2 fruit fly cellular contexts compared by ENCODE assay signal in genomic region chrX:2951637-2952036, dm6.
A peak's percentile ranks its signal among the peaks of the same experiment; 100 is the strongest.
TF ChIP-seq lines count a peak whose summit lies in the region.

No protein-coding gene starts in this region.

TF ChIP-seq in whole organism, embryonic, 481 proteins besides CTCF, POLR2A, EP300 and RAD21 (continued from another document and continues in another):
- TF ChIP-seq CG17829 (tag; optimal IDR thresholded peaks at IDR 0.05; lab: Kevin White, UChicago), result peak; percentile 22
- no peak for TF ChIP-seq repo (GFP tag; optimal IDR thresholded peaks at IDR 0.05; lab: Kevin White, UChicago)
- TF ChIP-seq PHDP (tag; optimal IDR thresholded peaks at IDR 0.05; lab: Kevin White, UChicago), result peak; percentile 14
- TF ChIP-seq phol (tag; optimal IDR thresholded peaks at IDR 0.05; lab: Kevin White, UChicago), result peak; percentile 43
- peak; percentile 59 for TF ChIP-seq CG2678 (tag; optimal IDR thresholded peaks at IDR 0.05; lab: Kevin White, UChicago)
- peak; percentile 45 for TF ChIP-seq unpg (GFP tag; optimal IDR thresholded peaks at IDR 0.05; lab: Kevin White, UChicago)
- TF ChIP-seq ac (GFP tag; optimal IDR thresholded peaks at IDR 0.05; lab: Kevin White, UChicago), result no peak
- TF ChIP-seq CG8281 (tag; optimal IDR thresholded peaks at IDR 0.05; lab: Kevin White, UChicago), result peak; percentile 4
- TF ChIP-seq org-1 (GFP tag; optimal IDR thresholded peaks at IDR 0.05; lab: Kevin White, UChicago), result peak; percentile 15
- peak; percentile 22 for TF ChIP-seq CG10147 (GFP tag; optimal IDR thresholded peaks at IDR 0.05; lab: Kevin White, UChicago)
- TF ChIP-seq esg (GFP tag; conservative IDR thresholded peaks at IDR 0.05; lab: Robert Waterston, UW), result no peak
- no peak for TF ChIP-seq ash1 (GFP tag; optimal IDR thresholded peaks at IDR 0.05; lab: Kevin White, UChicago)
- no peak for TF ChIP-seq Six4 (GFP tag; optimal IDR thresholded peaks at IDR 0.05; lab: Kevin White, UChicago)
- no peak for TF ChIP-seq ranshi (GFP tag; IDR thresholded peaks at IDR 0.05; lab: Robert Waterston, UW)
- TF ChIP-seq Lim3 (GFP tag; IDR thresholded peaks at IDR 0.05; lab: Robert Waterston, UW), result no peak
- TF ChIP-seq Xrp1 (GFP tag; IDR thresholded peaks at IDR 0.05; lab: Robert Waterston, UW), result peak; percentile 45; the same call in 1 of the 2 replicates
- TF ChIP-seq CG4617 (GFP tag; optimal IDR thresholded peaks at IDR 0.05; lab: Kevin White, UChicago; ENCODE audit: borderline replicate concordance), result no peak
- TF ChIP-seq CG13424 (tag; optimal IDR thresholded peaks at IDR 0.05; lab: Kevin White, UChicago), result peak; percentile 35
- TF ChIP-seq unc-4 (GFP tag; IDR thresholded peaks at IDR 0.05; lab: Robert Waterston, UW; ENCODE audit: partially characterized antibody), result no peak
- peak; percentile 29 for TF ChIP-seq CG8388 (GFP tag; optimal IDR thresholded peaks at IDR 0.05; lab: Kevin White, UChicago)
- no peak for TF ChIP-seq Bteb2 (GFP tag; optimal IDR thresholded peaks at IDR 0.05; lab: Kevin White, UChicago)
- TF ChIP-seq knrl (GFP tag; IDR thresholded peaks at IDR 0.05; lab: Robert Waterston, UW; ENCODE audit: partially characterized antibody), result no peak
- TF ChIP-seq CG6175 (GFP tag; IDR thresholded peaks at IDR 0.05; lab: Robert Waterston, UW), result no peak
- peak; percentile 46 for TF ChIP-seq fd96Cb (tag; optimal IDR thresholded peaks at IDR 0.05; lab: Kevin White, UChicago)
- peak; percentile 9 for TF ChIP-seq Ssrp (tag; optimal IDR thresholded peaks at IDR 0.05; lab: Kevin White, UChicago)
- no peak for TF ChIP-seq hbn (GFP tag; IDR thresholded peaks at IDR 0.05; lab: Robert Waterston, UW; ENCODE audit: partially characterized antibody)
- TF ChIP-seq CG6689 (GFP tag; IDR thresholded peaks at IDR 0.05; lab: Robert Waterston, UW), result 0 out of 2 replicates have a peak, but pooled peaks have one; percentile 22
- peak; percentile 67 for TF ChIP-seq CG11504 (tag; optimal IDR thresholded peaks at IDR 0.05; lab: Kevin White, UChicago)
- TF ChIP-seq CG18262 (tag; optimal IDR thresholded peaks at IDR 0.05; lab: Kevin White, UChicago), result peak; percentile 51
- TF ChIP-seq sisA (GFP tag; IDR thresholded peaks at IDR 0.05; lab: Robert Waterston, UW), result 0 out of 2 replicates have a peak, but pooled peaks have one; percentile 4
- peak; percentile 22 for TF ChIP-seq zf30C (GFP tag; optimal IDR thresholded peaks at IDR 0.05; lab: Kevin White, UChicago)
- peak; percentile 54; the same call in 2 of the 3 replicates for TF ChIP-seq dysf (GFP tag; IDR thresholded peaks at IDR 0.05; lab: Robert Waterston, UW)
- TF ChIP-seq CG7271 (tag; optimal IDR thresholded peaks at IDR 0.05; lab: Kevin White, UChicago), result no peak
- no peak for TF ChIP-seq Atf6 (GFP tag; IDR thresholded peaks at IDR 0.05; lab: Robert Waterston, UW)
- TF ChIP-seq slbo (GFP tag; IDR thresholded peaks at IDR 0.05; lab: Robert Waterston, UW), result no peak
- peak; percentile 26 for TF ChIP-seq Fer3 (tag; optimal IDR thresholded peaks at IDR 0.05; lab: Kevin White, UChicago)
- TF ChIP-seq nerfin-1 (tag; optimal IDR thresholded peaks at IDR 0.05; lab: Kevin White, UChicago), result peak; percentile 21
- no peak for TF ChIP-seq CG16863 (GFP tag; optimal IDR thresholded peaks at IDR 0.05; lab: Kevin White, UChicago)
- no peak for TF ChIP-seq CG2875 (GFP tag; optimal IDR thresholded peaks at IDR 0.05; lab: Kevin White, UChicago)
- 0 out of 2 replicates have a peak, but pooled peaks have one; percentile 18 for TF ChIP-seq vvl (GFP tag; IDR thresholded peaks at IDR 0.05; lab: Robert Waterston, UW)
- TF ChIP-seq ind (GFP tag; optimal IDR thresholded peaks at IDR 0.05; lab: Kevin White, UChicago), result peak; percentile 27
- no peak for TF ChIP-seq z (GFP tag; IDR thresholded peaks at IDR 0.05; lab: Robert Waterston, UW)
- TF ChIP-seq YL-1 (GFP tag; optimal IDR thresholded peaks at IDR 0.05; lab: Kevin White, UChicago), result no peak
- TF ChIP-seq Poxn (GFP tag; IDR thresholded peaks at IDR 0.05; lab: Robert Waterston, UW), result no peak
- no peak for TF ChIP-seq Ets65A (GFP tag; lab: Kevin White, UChicago)
- 0 out of 3 replicates have a peak, but pooled peaks have one; percentile 32 for TF ChIP-seq CG17361 (GFP tag; IDR thresholded peaks at IDR 0.05; lab: Robert Waterston, UW)
- TF ChIP-seq da (GFP tag; optimal IDR thresholded peaks at IDR 0.05; lab: Kevin White, UChicago), result no peak
- no peak for TF ChIP-seq Dfd (GFP tag; optimal IDR thresholded peaks at IDR 0.05; lab: Kevin White, UChicago)
- peak; percentile 45 for TF ChIP-seq lab (GFP tag; optimal IDR thresholded peaks at IDR 0.05; lab: Kevin White, UChicago)
- no peak for TF ChIP-seq Lhr (GFP tag; optimal IDR thresholded peaks at IDR 0.05; lab: Kevin White, UChicago)
- peak; percentile 41; the same call in 1 of the 2 replicates for TF ChIP-seq lmd (GFP tag; IDR thresholded peaks at IDR 0.05; lab: Robert Waterston, UW)
- peak in 1 of 2 experiments; percentile 40 for TF ChIP-seq bsh (GFP tag; optimal IDR thresholded peaks at IDR 0.05; lab: Kevin White, UChicago)
- peak in 1 of 2 experiments; percentile 62 for TF ChIP-seq Hr51 (GFP tag; optimal IDR thresholded peaks at IDR 0.05; lab: Kevin White, UChicago)
- peak; percentile 31 for TF ChIP-seq CG17359 (tag; optimal IDR thresholded peaks at IDR 0.05; lab: Kevin White, UChicago)
- peak; percentile 42 for TF ChIP-seq Fer1 (GFP tag; optimal IDR thresholded peaks at IDR 0.05; lab: Kevin White, UChicago)
- TF ChIP-seq D (optimal IDR thresholded peaks at IDR 0.05; lab: Kevin White, UChicago), result no peak
- TF ChIP-seq D (GFP tag; optimal IDR thresholded peaks at IDR 0.05; lab: Kevin White, UChicago), result peak; percentile 32
- no peak for TF ChIP-seq fd102C (GFP tag; optimal IDR thresholded peaks at IDR 0.05; lab: Kevin White, UChicago)
- peak; percentile 4 for TF ChIP-seq Meics (GFP tag; optimal IDR thresholded peaks at IDR 0.05; lab: Kevin White, UChicago)
- TF ChIP-seq CG11247 (GFP tag; IDR thresholded peaks at IDR 0.05; lab: Robert Waterston, UW), result no peak
- TF ChIP-seq CG6813 (GFP tag; optimal IDR thresholded peaks at IDR 0.05; lab: Kevin White, UChicago), result peak; percentile 26
- TF ChIP-seq CG18011 (GFP tag; optimal IDR thresholded peaks at IDR 0.05; lab: Kevin White, UChicago), result no peak
- TF ChIP-seq Sox100B (GFP tag; optimal IDR thresholded peaks at IDR 0.05; lab: Kevin White, UChicago), result peak; percentile 18
- TF ChIP-seq CG12391 (tag; optimal IDR thresholded peaks at IDR 0.05; lab: Kevin White, UChicago), result peak; percentile 37
- TF ChIP-seq crol (GFP tag; IDR thresholded peaks at IDR 0.05; lab: Robert Waterston, UW), result no peak
- TF ChIP-seq CG10274 (GFP tag; optimal IDR thresholded peaks at IDR 0.05; lab: Kevin White, UChicago), result no peak

TF ChIP-seq in whole organism, prepupa, 60 proteins besides CTCF, POLR2A, EP300 and RAD21 (continued from another document):
- TF ChIP-seq Sox15 (GFP tag; optimal IDR thresholded peaks at IDR 0.05; lab: Kevin White, UChicago), result no peak
- TF ChIP-seq achi (GFP tag; optimal IDR thresholded peaks at IDR 0.05; lab: Kevin White, UChicago), result peak; percentile 12
- TF ChIP-seq CG11294 (GFP tag; IDR thresholded peaks at IDR 0.05; lab: Robert Waterston, UW), result no peak
- TF ChIP-seq Eip78C (GFP tag; lab: Kevin White, UChicago), result peak; percentile 82
- no peak for TF ChIP-seq CG6163 (GFP tag; IDR thresholded peaks at IDR 0.05; lab: Robert Waterston, UW)
- no peak for TF ChIP-seq dsx (GFP tag; optimal IDR thresholded peaks at IDR 0.05; lab: Kevin White, UChicago; ENCODE audit: poor library complexity, severe bottlenecking)
- peak; percentile 2 for TF ChIP-seq lz (GFP tag; optimal IDR thresholded peaks at IDR 0.05; lab: Kevin White, UChicago)
- peak; percentile 22 for TF ChIP-seq topi (GFP tag; optimal IDR thresholded peaks at IDR 0.05; lab: Kevin White, UChicago)
- TF ChIP-seq CG3919 (GFP tag; optimal IDR thresholded peaks at IDR 0.05; lab: Kevin White, UChicago), result no peak
- no peak for TF ChIP-seq dac (GFP tag; optimal IDR thresholded peaks at IDR 0.05; lab: Kevin White, UChicago)
- TF ChIP-seq Ets21C (GFP tag; optimal IDR thresholded peaks at IDR 0.05; lab: Kevin White, UChicago), result peak; percentile 0
- TF ChIP-seq pdm3 (GFP tag; optimal IDR thresholded peaks at IDR 0.05; lab: Kevin White, UChicago), result no peak
- TF ChIP-seq svp (GFP tag; lab: Kevin White, UChicago), result peak; percentile 71
- no peak for TF ChIP-seq CG11762 (GFP tag; optimal IDR thresholded peaks at IDR 0.05; lab: Kevin White, UChicago; ENCODE audit: insufficient read depth)
- TF ChIP-seq Blimp-1 (GFP tag; optimal IDR thresholded peaks at IDR 0.05; lab: Kevin White, UChicago), result no peak
- no peak for TF ChIP-seq Hr39 (GFP tag; optimal IDR thresholded peaks at IDR 0.05; lab: Kevin White, UChicago)
- TF ChIP-seq Met (GFP tag; optimal IDR thresholded peaks at IDR 0.05; lab: Kevin White, UChicago), result peak; percentile 6
- no peak for TF ChIP-seq salr (GFP tag; optimal IDR thresholded peaks at IDR 0.05; lab: Kevin White, UChicago)
- no peak for TF ChIP-seq Sox14 (GFP tag; optimal IDR thresholded peaks at IDR 0.05; lab: Kevin White, UChicago)
- TF ChIP-seq CG34406 (GFP tag; optimal IDR thresholded peaks at IDR 0.05; lab: Kevin White, UChicago), result no peak
- TF ChIP-seq OdsH (GFP tag; optimal IDR thresholded peaks at IDR 0.05; lab: Kevin White, UChicago), result peak; percentile 40
- no peak for TF ChIP-seq Eip93F (GFP tag; optimal IDR thresholded peaks at IDR 0.05; lab: Kevin White, UChicago)
- no peak for TF ChIP-seq eg (GFP tag; IDR thresholded peaks at IDR 0.05; lab: Robert Waterston, UW)
- no peak for TF ChIP-seq CG6808 (GFP tag; optimal IDR thresholded peaks at IDR 0.05; lab: Kevin White, UChicago)
- peak; percentile 42 for TF ChIP-seq CG32006 (GFP tag; optimal IDR thresholded peaks at IDR 0.05; lab: Kevin White, UChicago)
- no peak for TF ChIP-seq spab (GFP tag; optimal IDR thresholded peaks at IDR 0.05; lab: Kevin White, UChicago)
- no peak for TF ChIP-seq CG3032 (tag; optimal IDR thresholded peaks at IDR 0.05; lab: Kevin White, UChicago)
- peak; percentile 40 for TF ChIP-seq esn (GFP tag; optimal IDR thresholded peaks at IDR 0.05; lab: Kevin White, UChicago)
- TF ChIP-seq cyc (GFP tag; optimal IDR thresholded peaks at IDR 0.05; lab: Kevin White, UChicago), result peak; percentile 9
- peak; percentile 9 for TF ChIP-seq acj6 (GFP tag; optimal IDR thresholded peaks at IDR 0.05; lab: Kevin White, UChicago)
- 0 out of 2 replicates have a peak, but pooled peaks have one; percentile 24 for TF ChIP-seq CG15336 (GFP tag; IDR thresholded peaks at IDR 0.05; lab: Robert Waterston, UW)
- TF ChIP-seq CG9139 (GFP tag; optimal IDR thresholded peaks at IDR 0.05; lab: Kevin White, UChicago), result no peak
- peak; percentile 3 for TF ChIP-seq CG8632 (GFP tag; optimal IDR thresholded peaks at IDR 0.05; lab: Kevin White, UChicago)
- TF ChIP-seq CG1621 (tag; optimal IDR thresholded peaks at IDR 0.05; lab: Kevin White, UChicago), result no peak
- no peak for TF ChIP-seq Gug (GFP tag; IDR thresholded peaks at IDR 0.05; lab: Robert Waterston, UW)
- no peak for TF ChIP-seq CG8319 (GFP tag; optimal IDR thresholded peaks at IDR 0.05; lab: Kevin White, UChicago)
